Worm (Caenorhabditis elegans) whole organism, L4/young adult: ENCODE results near the gene T24C2.5.

Experiments
- W03F9.2 ChIP-seq: fragments of 150-350 bp; optimal IDR thresholded peaks from 2 replicates; lab custom pipeline; 2014; ENCODE audit warnings: missing biosample characterization, missing genetic modification characterization
- dao-5 ChIP-seq: sonication (generic microtip); optimal IDR thresholded peaks from 2 replicates; lab custom pipeline; 2016; ENCODE audit warnings: missing genotype, missing genetic modification characterization, moderate library complexity, missing compliant biosample characterization

ce11 chrX:14515028-14515427 is 19.2 kb upstream of the T24C2.5 start, which contains the start of gene gcsh-1:
- TF ChIP-seq dao-5 (tag; lab: Kevin White, UChicago) (no peak), W03F9.2 (tag; lab: Kevin White, UChicago) (no peak)
